Fruit fly (Drosophila melanogaster) whole organism, embryonic: Measurements from ENCODE around the gene rngo.

Experiments
- CG10565 ChIP-seq: fragments of 200-800 bp; sonication (Bioruptor generic); optimal IDR thresholded peaks from 3 replicates; lab custom pipeline; 2016; ENCODE audit warnings: missing biosample characterization, mild to moderate bottlenecking, missing genetic modification characterization
- CG12071 ChIP-seq: fragments of 200-800 bp; sonication (Bioruptor generic); optimal IDR thresholded peaks from 3 replicates; lab custom pipeline; 2018; ENCODE audit warnings: missing biosample characterization, mild to moderate bottlenecking, missing genetic modification characterization
- CG13624 ChIP-seq: fragments of 200-800 bp; sonication (Bioruptor generic); optimal IDR thresholded peaks from 2 replicates; lab custom pipeline; 2016; ENCODE audit warnings: missing biosample characterization, missing genetic modification characterization
- CG15479 ChIP-seq: fragments of 200-800 bp; sonication (Bioruptor generic); optimal IDR thresholded peaks from 3 replicates; lab custom pipeline; 2019; ENCODE audit warnings: missing biosample characterization, mild to moderate bottlenecking, missing genetic modification characterization, moderate library complexity
- CG18262 ChIP-seq: fragments of 200-800 bp; optimal IDR thresholded peaks from 3 replicates; lab custom pipeline; 2019; ENCODE audit warnings: missing biosample characterization, mild to moderate bottlenecking, missing genetic modification characterization, moderate library complexity
- CG1832 ChIP-seq: fragments of 200-800 bp; sonication (Bioruptor generic); optimal IDR thresholded peaks from 2 replicates; lab custom pipeline; 2017; ENCODE audit warnings: missing biosample characterization, mild to moderate bottlenecking, missing genetic modification characterization, inconsistent platforms
- CG2712 ChIP-seq: fragments of 200-800 bp; optimal IDR thresholded peaks from 3 replicates; lab custom pipeline; 2019; ENCODE audit warnings: missing biosample characterization, mild to moderate bottlenecking, missing genetic modification characterization, moderate library complexity
- CG31224 ChIP-seq: fragments of 200-800 bp; sonication (Bioruptor generic); IDR thresholded peaks from 2 replicates; pipeline ENCODE4 v1.3.6; 2022; ENCODE audit warnings: missing biosample characterization, missing genetic modification characterization
- CG3163 ChIP-seq: fragments of 200-800 bp; sonication (Bioruptor generic); optimal IDR thresholded peaks from 3 replicates; lab custom pipeline; 2016; ENCODE audit warnings: missing biosample characterization, missing genetic modification characterization
- CG34376 ChIP-seq: fragments of 200-800 bp; sonication (Bioruptor generic); optimal IDR thresholded peaks from 2 replicates; lab custom pipeline; 2018; ENCODE audit warnings: missing biosample characterization, mild to moderate bottlenecking, missing genetic modification characterization
- CG7357 ChIP-seq: fragments of 200-800 bp; sonication (Bioruptor generic); IDR thresholded peaks from 3 replicates; pipeline ENCODE4 v1.3.6; 2022; ENCODE audit warnings: missing biosample characterization, missing genetic modification characterization
- CG8290 ChIP-seq, 3 experiments: fragments of 200-800 bp; sonication (Bioruptor generic); optimal IDR thresholded peaks; 2 replicates each; lab custom pipeline; 2016 to 2019; ENCODE audit warnings: missing biosample characterization in 3 of 3, missing genetic modification characterization in 3 of 3, mild to moderate bottlenecking in 2 of 3, moderate library complexity in 1 of 3
- CG8388 ChIP-seq: fragments of 200-800 bp; sonication (Bioruptor generic); optimal IDR thresholded peaks from 2 replicates; lab custom pipeline; 2019; ENCODE audit warnings: missing biosample characterization, mild to moderate bottlenecking, missing genetic modification characterization, moderate library complexity
- CG9215 ChIP-seq: fragments of 200-800 bp; sonication (Bioruptor generic); IDR thresholded peaks from 2 replicates; pipeline ENCODE4 v1.3.6; 2022; ENCODE audit warnings: missing biosample characterization, missing genetic modification characterization
- CG9876 ChIP-seq: fragments of 200-800 bp; sonication (Bioruptor generic); optimal IDR thresholded peaks from 2 replicates; lab custom pipeline; 2016; ENCODE audit warnings: missing biosample characterization, missing genetic modification characterization
- CoRest ChIP-seq: fragments of 200-800 bp; sonication (Bioruptor generic); optimal IDR thresholded peaks from 3 replicates; lab custom pipeline; 2018; ENCODE audit warnings: missing biosample characterization, mild to moderate bottlenecking, missing genetic modification characterization, moderate library complexity
- Dfd ChIP-seq, 2 experiments: fragments of >200 bp; optimal IDR thresholded peaks; 2 replicates each; lab custom pipeline; 2017; ENCODE audit warnings: missing biosample characterization in 2 of 2, missing genetic modification characterization in 2 of 2
- Ets65A ChIP-seq: fragments of 200-800 bp; sonication (Bioruptor generic); peaks from one replicate; lab custom pipeline; 2016; ENCODE audit warnings: missing biosample characterization, missing genetic modification characterization
- Fer1 ChIP-seq: fragments of 200-800 bp; sonication (Bioruptor generic); optimal IDR thresholded peaks from 2 replicates; lab custom pipeline; 2017; ENCODE audit warnings: missing biosample characterization, mild to moderate bottlenecking, missing genetic modification characterization
- Gug ChIP-seq: fragments of 200-800 bp; sonication (Bioruptor generic); IDR thresholded peaks from 4 replicates; pipeline ENCODE4 v1.3.6; 2022; ENCODE audit warnings: missing biosample characterization, missing genetic modification characterization
- HHEX ChIP-seq: fragments of 200-800 bp; sonication (Bioruptor generic); optimal IDR thresholded peaks from 3 replicates; lab custom pipeline; 2017; ENCODE audit warnings: missing biosample characterization, mild to moderate bottlenecking, missing genetic modification characterization, missing genetic modification reagents
- Hr3 ChIP-seq: fragments of 200-800 bp; sonication (Bioruptor generic); optimal IDR thresholded peaks from 3 replicates; lab custom pipeline; 2016; ENCODE audit warnings: missing biosample characterization, missing genetic modification characterization
- Neu2 ChIP-seq: fragments of 200-800 bp; sonication (Bioruptor generic); optimal IDR thresholded peaks from 3 replicates; lab custom pipeline; 2016; ENCODE audit warnings: missing biosample characterization, missing genetic modification characterization, borderline replicate concordance
- Nf-YB ChIP-seq: fragments of 200-800 bp; sonication (Bioruptor generic); optimal IDR thresholded peaks from 3 replicates; lab custom pipeline; 2019; ENCODE audit warnings: missing biosample characterization, mild to moderate bottlenecking, missing genetic modification characterization, moderate library complexity
- Nf-YC ChIP-seq: fragments of 200-800 bp; optimal IDR thresholded peaks from 3 replicates; lab custom pipeline; 2019; ENCODE audit warnings: missing biosample characterization, mild to moderate bottlenecking, missing genetic modification characterization, moderate library complexity
- Ravus ChIP-seq: fragments of 200-800 bp; sonication (Bioruptor generic); IDR thresholded peaks from 2 replicates; pipeline ENCODE4 v1.3.6; 2022; ENCODE audit warnings: missing biosample characterization, missing genetic modification characterization
- Xbp1 ChIP-seq: fragments of 200-800 bp; sonication (Bioruptor generic); optimal IDR thresholded peaks from 3 replicates; lab custom pipeline; 2016; ENCODE audit warnings: missing biosample characterization, mild to moderate bottlenecking, missing genetic modification characterization
- aop ChIP-seq: fragments of 200-800 bp; sonication (Bioruptor generic); IDR thresholded peaks from 2 replicates; pipeline ENCODE4 v1.3.6; 2022; ENCODE audit warnings: missing biosample characterization, missing genetic modification characterization
- dpn ChIP-seq, 2 experiments: fragments of 200-800 bp; sonication (Bioruptor generic); optimal IDR thresholded peaks; 3 replicates each; lab custom pipeline; 2016; ENCODE audit warnings: missing biosample characterization in 2 of 2, missing genetic modification characterization in 2 of 2
- jumu ChIP-seq: fragments of 200-800 bp; sonication (Bioruptor generic); optimal IDR thresholded peaks from 3 replicates; lab custom pipeline; 2016; ENCODE audit warnings: missing biosample characterization, missing genetic modification characterization
- luna ChIP-seq: fragments of 200-800 bp; sonication (Bioruptor generic); optimal IDR thresholded peaks from 2 replicates; lab custom pipeline; 2016; ENCODE audit warnings: missing biosample characterization, missing genetic modification characterization
- nmo ChIP-seq: fragments of 200-800 bp; sonication (Bioruptor generic); optimal IDR thresholded peaks from 2 replicates; lab custom pipeline; 2018; ENCODE audit warnings: missing biosample characterization, mild to moderate bottlenecking, missing genetic modification characterization, moderate library complexity
- pan ChIP-seq, 4 experiments: fragments of >200 bp in 3 of 4; fragments of 200-800 bp in 1 of 4; sonication (Bioruptor generic) in 1 of 4; optimal IDR thresholded peaks in 3 of 4; IDR thresholded peaks in 1 of 4; 2 replicates each; pipeline versions ENCODE4 v1.3.6 to Lab custom; 2017 to 2022; ENCODE audit warnings: missing biosample characterization in 2 of 4, missing genetic modification characterization in 2 of 4, mixed read lengths in 1 of 4
- phol ChIP-seq: fragments of 200-800 bp; sonication (Bioruptor generic); optimal IDR thresholded peaks from 3 replicates; lab custom pipeline; 2018; ENCODE audit warnings: missing biosample characterization, mild to moderate bottlenecking, missing genetic modification characterization, moderate library complexity
- salm ChIP-seq: fragments of 200-800 bp; sonication (Bioruptor generic); optimal IDR thresholded peaks from 2 replicates; lab custom pipeline; 2018; ENCODE audit warnings: missing biosample characterization, mild to moderate bottlenecking, missing genetic modification characterization
- sd ChIP-seq: fragments of 200-800 bp; sonication (Bioruptor generic); optimal IDR thresholded peaks from 3 replicates; lab custom pipeline; 2018; ENCODE audit warnings: missing biosample characterization, mild to moderate bottlenecking, missing genetic modification characterization, moderate library complexity
- sens ChIP-seq: fragments of 200-800 bp; sonication (Bioruptor generic); peaks from one replicate; lab custom pipeline; 2016; ENCODE audit warnings: missing biosample characterization, missing genetic modification characterization
- slp2 ChIP-seq: fragments of 200-800 bp; sonication (Bioruptor generic); optimal IDR thresholded peaks from 2 replicates; lab custom pipeline; 2016; ENCODE audit warnings: missing biosample characterization, missing genetic modification characterization
- so ChIP-seq: fragments of 200-800 bp; sonication (Bioruptor generic); IDR thresholded peaks from 3 replicates; pipeline ENCODE4 v1.3.6; 2022; ENCODE audit warnings: missing biosample characterization, missing genetic modification characterization
- sob ChIP-seq: fragments of 200-800 bp; sonication (Bioruptor generic); IDR thresholded peaks from 2 replicates; pipeline ENCODE4 v1.3.6; 2022; ENCODE audit warnings: missing biosample characterization, missing genetic modification characterization
- ssp ChIP-seq: fragments of 200-800 bp; sonication (Bioruptor generic); IDR thresholded peaks from 2 replicates; pipeline ENCODE4 v1.3.6; 2022; ENCODE audit warnings: missing biosample characterization, missing genetic modification characterization
- stwl ChIP-seq: fragments of 200-800 bp; sonication (Bioruptor generic); optimal IDR thresholded peaks from 3 replicates; lab custom pipeline; 2018; ENCODE audit warnings: missing biosample characterization, mild to moderate bottlenecking, missing genetic modification characterization, moderate library complexity
- tgo ChIP-seq: fragments of 200-800 bp; sonication (Bioruptor generic); IDR thresholded peaks from 3 replicates; pipeline ENCODE4 v1.3.6; 2022; ENCODE audit warnings: missing biosample characterization, missing genetic modification characterization
- vvl ChIP-seq: fragments of 200-800 bp; sonication (Bioruptor generic); IDR thresholded peaks from 2 replicates; pipeline ENCODE4 v1.3.6; 2022; ENCODE audit warnings: missing biosample characterization, missing genetic modification characterization
- wdn ChIP-seq: fragments of 200-800 bp; sonication (Bioruptor generic); IDR thresholded peaks from 2 replicates; pipeline ENCODE4 v1.3.6; 2022; ENCODE audit warnings: missing biosample characterization, missing genetic modification characterization

The rngo gene

DNA sequence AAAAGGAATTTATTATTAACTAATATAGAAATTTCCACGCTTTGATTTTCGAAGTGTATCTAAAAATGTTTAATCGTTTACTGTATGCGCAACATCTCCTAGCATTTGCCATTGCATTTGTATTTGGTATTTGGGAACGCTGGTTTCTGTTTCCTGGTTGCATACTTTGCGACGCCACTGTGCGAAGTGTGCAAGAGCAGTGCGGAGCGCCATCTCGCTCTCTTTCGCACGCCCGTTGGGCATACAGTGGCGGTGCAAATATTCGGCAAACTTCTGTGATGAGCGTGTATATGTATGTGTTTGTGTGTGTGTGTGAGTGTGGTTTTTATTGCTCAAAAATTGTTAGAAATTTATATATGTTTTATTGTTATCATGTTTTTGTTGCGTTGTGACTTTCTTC, 17.3 kb downstream of the rngo start (continued):
- no peak for TF ChIP-seq CG13624 (GFP tag; lab: Kevin White, UChicago)
- peak; percentile 3 for TF ChIP-seq jumu (GFP tag; lab: Kevin White, UChicago)
- TF ChIP-seq Nf-YC (tag; lab: Kevin White, UChicago), result no peak
- no peak for TF ChIP-seq CG34376 (GFP tag; lab: Kevin White, UChicago)
- TF ChIP-seq sens, result peak; percentile 58
- peak; percentile 2 for TF ChIP-seq CG18262 (tag; lab: Kevin White, UChicago)
- TF ChIP-seq Hr3, result peak; percentile 30
- no peak for TF ChIP-seq CG12071 (GFP tag; lab: Kevin White, UChicago)
- peak; percentile 34 for TF ChIP-seq CG15479 (GFP tag; lab: Kevin White, UChicago)
- TF ChIP-seq CG31224, result 0 out of 2 replicates have a peak, but pooled peaks have one; percentile 14
- no peak for TF ChIP-seq so (GFP tag; lab: Robert Waterston, UW)
- peak; percentile 11 for TF ChIP-seq slp2 (GFP tag; lab: Kevin White, UChicago)
- no peak for TF ChIP-seq luna
- peak; percentile 30 for TF ChIP-seq nmo (GFP tag; lab: Kevin White, UChicago)
- peak; percentile 99 for TF ChIP-seq CG8388 (GFP tag; lab: Kevin White, UChicago)
- no peak for TF ChIP-seq CG9876
- no peak for TF ChIP-seq Nf-YB (GFP tag; lab: Kevin White, UChicago)
- peak; percentile 49; the same call in 1 of the 4 replicates for TF ChIP-seq Gug (GFP tag; lab: Robert Waterston, UW)
- TF ChIP-seq CG2712, result peak; percentile 3
- TF ChIP-seq CoRest (tag; lab: Kevin White, UChicago), result peak; percentile 3
- TF ChIP-seq phol (tag; lab: Kevin White, UChicago), result peak; percentile 14
- peak in 1 of 2 experiments; percentile 29 for TF ChIP-seq dpn (GFP tag; optimal IDR thresholded peaks at IDR 0.05; lab: Kevin White, UChicago)
- no peak for TF ChIP-seq pan (optimal IDR thresholded peaks at IDR 0.05; lab: Kevin White, UChicago)
- peak in 1 of 2 experiments; percentile 9 for TF ChIP-seq pan (GFP tag; optimal IDR thresholded peaks at IDR 0.05 in 1 of 2, IDR thresholded peaks at IDR 0.05 in 1 of 2)
- TF ChIP-seq vvl (GFP tag; lab: Robert Waterston, UW), result peak; percentile 9; the same call in 1 of the 2 replicates
- TF ChIP-seq CG1832 (GFP tag; lab: Kevin White, UChicago), result peak; percentile 80
- peak; percentile 21 for TF ChIP-seq HHEX
- 0 out of 2 replicates have a peak, but pooled peaks have one; percentile 40 for TF ChIP-seq wdn (GFP tag; lab: Robert Waterston, UW)
- no peak for TF ChIP-seq Fer1 (GFP tag; lab: Kevin White, UChicago)
- no peak for TF ChIP-seq aop
- 0 out of 3 replicates have a peak, but pooled peaks have one; percentile 19 for TF ChIP-seq tgo (GFP tag; lab: Robert Waterston, UW)
- TF ChIP-seq sob (GFP tag; lab: Robert Waterston, UW), result no peak
- TF ChIP-seq CG8290 (GFP tag; optimal IDR thresholded peaks at IDR 0.05; lab: Kevin White, UChicago), result peak; percentile 50
- TF ChIP-seq CG8290 (tag; optimal IDR thresholded peaks at IDR 0.05; lab: Kevin White, UChicago), result peak in 1 of 2 experiments; percentile 53
- TF ChIP-seq Xbp1 (GFP tag; lab: Kevin White, UChicago), result peak; percentile 14
- TF ChIP-seq, all 482 proteins: peak for 41

DNA sequence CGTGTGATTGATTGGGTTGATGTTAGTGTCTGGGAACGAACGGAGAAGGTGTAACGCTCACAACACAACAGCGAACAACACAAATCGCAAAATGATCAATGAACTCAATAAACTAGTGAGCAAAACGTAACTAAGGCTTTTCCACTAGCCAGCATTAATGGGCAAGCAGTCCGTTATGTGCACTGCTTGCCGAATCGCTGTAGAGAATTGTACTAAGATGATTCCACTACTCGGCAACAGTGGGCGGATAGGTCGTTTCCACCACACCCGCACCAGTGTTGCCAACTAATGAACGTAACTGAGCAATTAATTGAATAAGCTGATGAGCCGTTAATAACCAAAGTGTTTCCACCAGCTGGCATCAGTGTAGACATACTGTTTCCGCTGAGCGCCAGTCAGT, 43.3 kb downstream of the rngo start:
- TF ChIP-seq Ets65A (GFP tag; lab: Kevin White, UChicago), result peak; percentile 6
- TF ChIP-seq CG3163 (GFP tag; lab: Kevin White, UChicago), result no peak
- TF ChIP-seq Neu2 (GFP tag; lab: Kevin White, UChicago), result peak; percentile 24
- peak; percentile 34 for TF ChIP-seq ssp (GFP tag; lab: Robert Waterston, UW)
- TF ChIP-seq CG9215 (GFP tag; lab: Robert Waterston, UW), result no peak
- TF ChIP-seq Ravus (GFP tag; lab: Robert Waterston, UW), result no peak
- no peak for TF ChIP-seq sd (tag; lab: Kevin White, UChicago)
- TF ChIP-seq CG7357 (GFP tag; lab: Robert Waterston, UW), result peak; percentile 67
- TF ChIP-seq CG8290 (GFP tag; optimal IDR thresholded peaks at IDR 0.05; lab: Kevin White, UChicago), result peak; percentile 93
- TF ChIP-seq CG8290 (tag; optimal IDR thresholded peaks at IDR 0.05; lab: Kevin White, UChicago), result no peak
- TF ChIP-seq salm, result no peak
- TF ChIP-seq CG10565, result no peak
- peak; percentile 46 for TF ChIP-seq stwl (tag; lab: Kevin White, UChicago)
- TF ChIP-seq Dfd (GFP tag; optimal IDR thresholded peaks at IDR 0.05; lab: Kevin White, UChicago), result peak in 1 of 2 experiments; percentile 19
